Worm (Caenorhabditis elegans) whole organism, mixed stage, embryonic: Measurements from ENCODE around the gene Y73F8A.12.

ENCODE experiments used
- M03D4.4 ChIP-seq: sonication (generic microtip); optimal IDR thresholded peaks from 2 replicates; lab custom pipeline; 2017; ENCODE audit warnings: mild to moderate bottlenecking, missing genetic modification characterization, missing compliant biosample characterization
- ceh-39 ChIP-seq: fragments of 150-350 bp; optimal IDR thresholded peaks from 2 replicates; lab custom pipeline; 2014; ENCODE audit warnings: missing biosample characterization, missing genetic modification characterization
- ceh-43 ChIP-seq: fragments of 200-800 bp; sonication (Bioruptor generic); optimal IDR thresholded peaks from 2 replicates; lab custom pipeline; 2018; ENCODE audit warnings: mild to moderate bottlenecking, missing genetic modification characterization, moderate library complexity, missing compliant biosample characterization
- ceh-83 ChIP-seq: fragments of 200-800 bp; sonication (Bioruptor generic); optimal IDR thresholded peaks from 2 replicates; lab custom pipeline; 2018; ENCODE audit warnings: mild to moderate bottlenecking, missing genetic modification characterization, missing compliant biosample characterization
- drap-1 ChIP-seq: fragments of 200-800 bp; sonication (Bioruptor generic); optimal IDR thresholded peaks from 3 replicates; lab custom pipeline; 2018; ENCODE audit warnings: mild to moderate bottlenecking, missing genetic modification characterization, missing compliant biosample characterization
- elt-1 ChIP-seq: sonication (generic microtip); optimal IDR thresholded peaks from 2 replicates; lab custom pipeline; 2017; ENCODE audit warnings: missing genetic modification characterization, mild to moderate bottlenecking, missing compliant biosample characterization, antibody characterized with exemption, moderate library complexity, borderline replicate concordance; ENCODE audit not compliant: insufficient read depth
- flh-1 ChIP-seq: fragments of 200-800 bp; sonication (Bioruptor generic); optimal IDR thresholded peaks from 2 replicates; lab custom pipeline; 2018; ENCODE audit warnings: mild to moderate bottlenecking, missing genetic modification characterization, moderate library complexity, missing compliant biosample characterization
- ham-2 ChIP-seq: fragments of 200-800 bp; sonication (Bioruptor generic); optimal IDR thresholded peaks from 2 replicates; lab custom pipeline; 2018; ENCODE audit warnings: mild to moderate bottlenecking, missing genetic modification characterization, missing compliant biosample characterization
- hlh-1 ChIP-seq: fragments of 150-350 bp; optimal IDR thresholded peaks from 2 replicates; lab custom pipeline; 2014; ENCODE audit warnings: missing biosample characterization, missing genetic modification reagents, missing genetic modification characterization
- lin-13 ChIP-seq: fragments of 150-350 bp; optimal IDR thresholded peaks from 2 replicates; lab custom pipeline; 2014; ENCODE audit warnings: missing biosample characterization, missing genetic modification characterization
- lin-32 ChIP-seq: fragments of 200-800 bp; sonication (Bioruptor generic); optimal IDR thresholded peaks from 2 replicates; lab custom pipeline; 2018; ENCODE audit warnings: mild to moderate bottlenecking, missing genetic modification characterization, missing compliant biosample characterization
- lsy-2 ChIP-seq: fragments of 150-350 bp; optimal IDR thresholded peaks from 2 replicates; lab custom pipeline; 2014; ENCODE audit warnings: missing biosample characterization, missing genetic modification characterization
- mab-5 ChIP-seq: fragments of 150-350 bp; optimal IDR thresholded peaks from 2 replicates; lab custom pipeline; 2014; ENCODE audit warnings: missing biosample characterization, missing genetic modification characterization
- mep-1 ChIP-seq: fragments of 150-350 bp; optimal IDR thresholded peaks from 2 replicates; lab custom pipeline; 2017; ENCODE audit warnings: missing biosample characterization, missing genetic modification reagents, missing genetic modification characterization, inconsistent platforms
- mls-2 ChIP-seq: sonication (generic microtip); optimal IDR thresholded peaks from 2 replicates; lab custom pipeline; 2016; ENCODE audit warnings: mild to moderate bottlenecking, missing genetic modification characterization, moderate library complexity, missing compliant biosample characterization
- nhr-2 ChIP-seq: fragments of 150-350 bp; optimal IDR thresholded peaks from 2 replicates; lab custom pipeline; 2014; ENCODE audit warnings: missing biosample characterization, missing genetic modification characterization
- nhr-237 ChIP-seq: fragments of 150-350 bp; optimal IDR thresholded peaks from 2 replicates; lab custom pipeline; 2014; ENCODE audit warnings: missing biosample characterization, missing genetic modification characterization
- nhr-28 ChIP-seq: fragments of 150-350 bp; optimal IDR thresholded peaks from 2 replicates; lab custom pipeline; 2014; ENCODE audit warnings: missing biosample characterization, missing genetic modification characterization
- nhr-76 ChIP-seq: sonication (generic microtip); optimal IDR thresholded peaks from 2 replicates; lab custom pipeline; 2017; ENCODE audit warnings: missing biosample characterization, missing genetic modification characterization
- pha-4 ChIP-seq: fragments of 150-350 bp; optimal IDR thresholded peaks from 2 replicates; lab custom pipeline; 2018; ENCODE audit warnings: missing biosample characterization, missing genetic modification reagents, missing genetic modification characterization
- sem-2 ChIP-seq: fragments of 200-800 bp; sonication (Bioruptor generic); optimal IDR thresholded peaks from 2 replicates; lab custom pipeline; 2018; ENCODE audit warnings: mild to moderate bottlenecking, missing genetic modification characterization, missing compliant biosample characterization
- snpc-4 ChIP-seq: fragments of 150-350 bp; optimal IDR thresholded peaks from 2 replicates; lab custom pipeline; 2014; ENCODE audit warnings: missing biosample characterization, missing genetic modification characterization
- sptf-1 ChIP-seq: sonication (generic microtip); optimal IDR thresholded peaks from 2 replicates; lab custom pipeline; 2017; ENCODE audit warnings: mild to moderate bottlenecking, missing genetic modification characterization, moderate library complexity, missing compliant biosample characterization
- tbx-8 ChIP-seq: fragments of 200-800 bp; sonication (Bioruptor generic); optimal IDR thresholded peaks from 2 replicates; lab custom pipeline; 2018; ENCODE audit warnings: mild to moderate bottlenecking, missing genetic modification characterization, moderate library complexity, missing compliant biosample characterization
- unc-120 ChIP-seq: sonication (generic microtip); optimal IDR thresholded peaks from 2 replicates; lab custom pipeline; 2017; ENCODE audit warnings: missing genetic modification characterization, missing compliant biosample characterization; ENCODE audit not compliant: poor library complexity, severe bottlenecking
- unc-39 ChIP-seq: fragments of 150-350 bp; optimal IDR thresholded peaks from 2 replicates; lab custom pipeline; 2014; ENCODE audit warnings: missing biosample characterization, missing genetic modification characterization
- unc-62 ChIP-seq: fragments of 150-350 bp; optimal IDR thresholded peaks from 2 replicates; lab custom pipeline; 2014; ENCODE audit warnings: missing biosample characterization, missing genetic modification reagents, missing genetic modification characterization
- zip-8 ChIP-seq: fragments of 150-350 bp; optimal IDR thresholded peaks from 2 replicates; lab custom pipeline; 2014; ENCODE audit warnings: missing biosample characterization, missing genetic modification characterization
- ztf-11 ChIP-seq: fragments of 150-350 bp; optimal IDR thresholded peaks from 2 replicates; lab custom pipeline; 2014; ENCODE audit warnings: missing biosample characterization, missing genetic modification characterization

The Y73F8A.12 gene

DNA sequence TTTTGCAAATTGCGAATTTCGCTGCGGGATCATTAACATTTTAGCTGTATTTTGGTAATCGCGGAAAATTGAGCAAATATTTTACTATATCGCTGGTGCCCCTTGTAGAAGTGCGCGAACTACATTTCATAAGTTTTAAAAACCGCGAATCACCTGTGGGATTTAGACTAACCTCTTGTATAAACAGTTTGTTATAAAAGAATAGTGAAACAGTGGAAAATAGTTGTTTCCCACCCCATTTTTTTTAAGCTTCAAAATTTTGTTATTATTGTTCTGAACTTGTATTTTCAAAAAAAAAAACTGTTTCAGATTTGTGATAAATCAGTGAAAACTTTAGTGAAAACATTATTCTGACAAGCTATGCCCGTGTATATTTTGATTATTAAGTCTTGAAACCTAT, 4.0 kb upstream of the Y73F8A.12 start:
- TF ChIP-seq ceh-83 (GFP tag; lab: Kevin White, UChicago) (no peak), lsy-2 (no peak), nhr-76 (no peak), sem-2 (GFP tag; lab: Kevin White, UChicago) (no peak), unc-62 (GFP tag; lab: Kevin White, UChicago) (no peak), nhr-2 (tag; lab: Kevin White, UChicago) (no peak), zip-8 (tag; lab: Kevin White, UChicago) (no peak), snpc-4 (tag; lab: Kevin White, UChicago) (no peak), lin-32 (GFP tag; lab: Kevin White, UChicago) (no peak), nhr-28 (tag; lab: Kevin White, UChicago) (no peak), ham-2 (no peak)

DNA sequence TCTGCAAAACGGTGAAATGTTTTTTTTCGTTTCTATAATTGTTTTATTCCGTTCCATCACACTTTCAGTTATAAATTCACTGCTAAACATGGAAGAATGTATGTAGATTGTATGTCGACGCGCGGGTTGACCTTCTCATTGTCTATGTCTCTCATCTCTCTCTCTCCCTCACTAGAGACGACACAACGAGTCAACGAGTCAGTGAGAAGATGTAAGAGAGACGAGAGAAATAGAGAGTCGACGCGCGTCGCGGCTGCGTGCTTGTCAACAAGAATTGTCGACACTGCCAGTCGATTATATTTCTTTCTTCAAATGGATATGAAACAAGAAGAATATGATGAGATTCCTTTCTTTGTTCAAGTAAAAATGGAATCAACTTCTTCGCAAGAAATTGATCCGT, 518 bp upstream of the Y73F8A.12 start, which contains the start of gene Y73F8A.13:
Gene Y73F8A.13 (plus strand): TSS at position 240 of the 400 bp plus-strand sequence.
- TF ChIP-seq pha-4 (tag; lab: Kevin White, UChicago) (peak; percentile 33), hlh-1 (peak; percentile 2), mep-1 (no peak)

DNA sequence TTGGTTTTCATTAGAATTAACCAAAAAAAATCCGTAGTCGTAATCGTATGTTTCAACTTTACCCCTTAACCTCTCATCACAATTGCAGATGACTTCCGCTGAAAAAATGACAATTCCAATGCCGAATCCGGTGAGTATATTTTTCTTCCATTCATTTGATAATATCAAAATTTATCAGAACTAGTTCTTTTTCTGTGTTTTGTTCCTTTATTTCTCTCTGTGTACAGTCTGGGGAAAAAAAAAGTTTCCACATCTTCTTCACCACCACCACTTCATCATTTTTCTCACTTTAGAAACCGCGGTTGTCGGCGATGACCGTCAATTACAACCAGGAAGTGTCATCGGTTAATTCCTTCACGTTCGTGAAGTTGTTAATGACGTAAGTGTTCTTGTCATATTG, 9.3 kb downstream of the Y73F8A.12 start, which contains the start of gene best-21:
Gene best-21 (plus strand): TSS at position 301 of the 400 bp plus-strand sequence.
- TF ChIP-seq zip-8 (tag; lab: Kevin White, UChicago), result no peak
- no peak for TF ChIP-seq sem-2 (GFP tag; lab: Kevin White, UChicago)
- no peak for TF ChIP-seq hlh-1
- TF ChIP-seq tbx-8 (GFP tag; lab: Kevin White, UChicago), result no peak
- no peak for TF ChIP-seq unc-120
- TF ChIP-seq M03D4.4 (tag; lab: Kevin White, UChicago), result no peak
- TF ChIP-seq sptf-1, result no peak
- no peak for TF ChIP-seq lin-32 (GFP tag; lab: Kevin White, UChicago)
- TF ChIP-seq nhr-28 (tag; lab: Kevin White, UChicago), result no peak
- TF ChIP-seq mls-2 (tag; lab: Kevin White, UChicago), result no peak
- no peak for TF ChIP-seq ztf-11 (tag; lab: Kevin White, UChicago)
- no peak for TF ChIP-seq ceh-83 (GFP tag; lab: Kevin White, UChicago)
- TF ChIP-seq flh-1 (GFP tag; lab: Kevin White, UChicago), result no peak
- no peak for TF ChIP-seq unc-62 (GFP tag; lab: Kevin White, UChicago)
- no peak for TF ChIP-seq unc-39 (tag; lab: Kevin White, UChicago)
- no peak for TF ChIP-seq lin-13 (tag; lab: Kevin White, UChicago)
- no peak for TF ChIP-seq ceh-43 (GFP tag; lab: Kevin White, UChicago)
- no peak for TF ChIP-seq nhr-237 (tag; lab: Kevin White, UChicago)

DNA sequence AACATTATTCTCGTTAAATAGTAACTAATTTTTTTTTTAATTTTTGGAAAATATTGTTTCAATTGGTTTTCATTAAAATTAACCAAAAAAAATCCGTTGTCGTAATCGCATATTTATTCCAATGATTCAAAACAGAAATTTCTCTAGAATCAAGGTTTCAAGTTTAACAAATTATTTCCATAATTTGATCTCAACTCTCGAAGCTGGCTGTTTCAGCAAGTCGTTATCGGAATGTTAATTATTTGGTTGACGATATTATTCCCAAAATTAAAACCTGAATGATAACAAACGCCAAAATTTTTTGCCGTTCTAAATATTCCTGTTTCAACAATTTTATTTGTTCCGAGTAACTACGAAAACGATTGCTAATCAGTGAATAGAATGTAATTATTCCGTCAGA, 11.4 kb downstream of the Y73F8A.12 start:
- TF ChIP-seq mab-5 (tag; lab: Kevin White, UChicago) (no peak), drap-1 (GFP tag; lab: Kevin White, UChicago) (no peak), pha-4 (tag; lab: Kevin White, UChicago) (no peak), elt-1 (tag; lab: Kevin White, UChicago) (no peak), sem-2 (GFP tag; lab: Kevin White, UChicago) (no peak), flh-1 (GFP tag; lab: Kevin White, UChicago) (no peak), ham-2 (no peak)

DNA sequence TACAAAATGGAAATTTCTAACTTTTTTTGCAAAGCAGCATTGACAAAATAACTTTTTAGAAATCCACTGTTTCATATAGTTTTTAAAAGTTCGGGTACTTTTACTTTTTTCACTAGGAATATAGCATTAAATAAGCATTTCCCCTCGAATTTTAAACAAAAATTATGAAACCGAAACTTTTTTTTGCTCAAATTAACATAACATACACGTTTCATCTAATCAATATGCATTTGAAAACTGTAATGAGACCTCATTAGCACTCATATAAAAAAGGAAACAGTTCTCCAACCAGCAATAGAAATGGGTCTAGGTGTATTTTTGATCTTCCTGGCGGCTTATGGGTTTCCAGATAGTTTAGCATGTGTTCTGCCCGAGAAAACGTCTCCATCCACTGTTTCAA, 17.4 kb downstream of the Y73F8A.12 start, which contains the start of gene Y73F8A.10:
Gene Y73F8A.10 (plus strand): TSS at position 301 of the 400 bp plus-strand sequence.
- TF ChIP-seq ceh-39 (tag; lab: Kevin White, UChicago), result no peak
- TF ChIP-seq ztf-11 (tag; lab: Kevin White, UChicago), result no peak
- no peak for TF ChIP-seq nhr-237 (tag; lab: Kevin White, UChicago)
- TF ChIP-seq unc-120, result no peak
- no peak for TF ChIP-seq elt-1 (tag; lab: Kevin White, UChicago)
- TF ChIP-seq hlh-1, result no peak
- no peak for TF ChIP-seq ham-2
- no peak for TF ChIP-seq unc-39 (tag; lab: Kevin White, UChicago)

DNA sequence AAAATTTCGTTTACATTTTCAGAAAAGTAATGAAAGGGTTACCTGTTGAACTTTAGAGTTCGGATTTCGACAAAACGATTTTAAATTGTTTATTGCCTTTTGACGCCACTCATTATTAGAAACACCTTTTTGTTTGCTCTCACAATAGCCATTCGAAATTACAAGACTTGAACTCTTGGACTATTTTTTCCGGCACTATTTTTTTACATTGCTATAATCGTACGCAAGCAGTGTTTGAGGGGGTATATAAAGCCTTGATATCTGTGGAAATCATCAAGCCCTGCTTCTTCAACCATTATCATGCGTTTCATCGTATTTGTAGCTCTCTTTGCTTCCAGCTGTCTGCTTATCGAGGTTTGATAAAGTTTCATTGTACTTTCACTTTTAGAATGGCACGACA, 19.9 kb downstream of the Y73F8A.12 start, which contains the start of gene pqn-91:
Gene pqn-91 (plus strand): TSS at position 301 of the 400 bp plus-strand sequence.
- TF ChIP-seq lin-13 (tag; lab: Kevin White, UChicago) (no peak), drap-1 (GFP tag; lab: Kevin White, UChicago) (no peak), mab-5 (tag; lab: Kevin White, UChicago) (no peak), ceh-39 (tag; lab: Kevin White, UChicago) (no peak), ceh-83 (GFP tag; lab: Kevin White, UChicago) (no peak), ceh-43 (GFP tag; lab: Kevin White, UChicago) (no peak), zip-8 (tag; lab: Kevin White, UChicago) (no peak), unc-120 (no peak), nhr-76 (no peak), lin-32 (GFP tag; lab: Kevin White, UChicago) (no peak), elt-1 (tag; lab: Kevin White, UChicago) (no peak), mls-2 (tag; lab: Kevin White, UChicago) (no peak), pha-4 (tag; lab: Kevin White, UChicago) (no peak)
